Worm (Caenorhabditis elegans) whole organism, young adult: ENCODE measurements around the gene D1046.16.
A peak's percentile ranks its signal among the peaks of the same experiment; 100 is the strongest.

Experiments
- B0019.2 ChIP-seq: fragments of 200-800 bp; sonication (Bioruptor generic); conservative IDR thresholded peaks from 2 replicates; pipeline ENCODE4 v1.3.6; 2022; ENCODE audit warnings: missing genetic modification reagents, missing genetic modification characterization, missing compliant biosample characterization
- B0336.3 ChIP-seq: fragments of 200-800 bp; sonication (Bioruptor generic); IDR thresholded peaks from 2 replicates; pipeline ENCODE4 v1.3.6; 2022; ENCODE audit warnings: missing genetic modification characterization, missing compliant biosample characterization
- D2030.7 ChIP-seq: fragments of 200-800 bp; sonication (Bioruptor generic); IDR thresholded peaks from 2 replicates; pipeline ENCODE4 v1.3.6; 2022; ENCODE audit warnings: missing genetic modification reagents, missing genetic modification characterization, missing compliant biosample characterization
- F10E7.11 ChIP-seq: sonication (generic microtip); optimal IDR thresholded peaks from 2 replicates; lab custom pipeline; 2017; ENCODE audit warnings: mild to moderate bottlenecking, missing genetic modification characterization, moderate library complexity, missing compliant biosample characterization
- F57A8.1 ChIP-seq: fragments of 200-800 bp; sonication (Bioruptor generic); optimal IDR thresholded peaks from 2 replicates; lab custom pipeline; 2018; ENCODE audit warnings: mild to moderate bottlenecking, missing genetic modification characterization, moderate library complexity, missing compliant biosample characterization
- K12H6.12 ChIP-seq: fragments of 200-800 bp; sonication (Bioruptor generic); optimal IDR thresholded peaks from 2 replicates; lab custom pipeline; 2018; ENCODE audit warnings: mild to moderate bottlenecking, missing genetic modification characterization, missing compliant biosample characterization
- Y79H2A.3 ChIP-seq: fragments of 200-800 bp; sonication (Bioruptor generic); conservative IDR thresholded peaks from 2 replicates; pipeline ENCODE4 v1.3.6; 2022; ENCODE audit warnings: missing genetic modification reagents, missing genetic modification characterization, missing compliant biosample characterization
- Y95B8A.8 ChIP-seq: fragments of 200-800 bp; sonication (Bioruptor generic); IDR thresholded peaks from 2 replicates; pipeline ENCODE4 v1.3.6; 2022; ENCODE audit warnings: missing genetic modification reagents, missing genetic modification characterization, missing compliant biosample characterization
- ZK185.1 ChIP-seq: sonication (generic microtip); optimal IDR thresholded peaks from 2 replicates; lab custom pipeline; 2016; ENCODE audit warnings: mild to moderate bottlenecking, missing genetic modification characterization, missing compliant biosample characterization; ENCODE audit not compliant: poor library complexity, severe bottlenecking
- ama-1 ChIP-seq, 3 experiments: fragments of 150-350 bp in 1 of 3; sonication (generic microtip) in 2 of 3; optimal IDR thresholded peaks; 2 replicates each; lab custom pipeline; 2014 to 2018; ENCODE audit warnings: missing biosample characterization in 2 of 3, missing genetic modification characterization in 2 of 3, missing genetic modification reagents in 2 of 3
- aptf-3 ChIP-seq: fragments of 200-800 bp; sonication (Bioruptor generic); IDR thresholded peaks from 2 replicates; pipeline ENCODE4 v1.3.6; 2022; ENCODE audit warnings: missing genetic modification characterization, missing compliant biosample characterization
- atf-7 ChIP-seq: sonication (generic microtip); optimal IDR thresholded peaks from 2 replicates; lab custom pipeline; 2017; ENCODE audit warnings: mild to moderate bottlenecking, missing genetic modification characterization, missing compliant biosample characterization
- attf-3 ChIP-seq: fragments of 200-800 bp; sonication (Bioruptor generic); conservative IDR thresholded peaks from 2 replicates; pipeline ENCODE4 v1.3.6; 2022; ENCODE audit warnings: missing genetic modification reagents, missing genetic modification characterization, missing compliant biosample characterization
- attf-5 ChIP-seq: fragments of 200-800 bp; sonication (Bioruptor generic); optimal IDR thresholded peaks from 2 replicates; lab custom pipeline; 2018; ENCODE audit warnings: mild to moderate bottlenecking, missing genetic modification characterization, missing compliant biosample characterization
- bed-2 ChIP-seq: fragments of 200-800 bp; sonication (Bioruptor generic); IDR thresholded peaks from 2 replicates; pipeline ENCODE4 v1.3.6; 2022; ENCODE audit warnings: missing genetic modification reagents, missing genetic modification characterization, missing compliant biosample characterization
- cebp-1 ChIP-seq, 2 experiments: fragments of 200-800 bp in 1 of 2; sonication (Bioruptor generic) in 1 of 2; sonication (generic microtip) in 1 of 2; IDR thresholded peaks in 1 of 2; optimal IDR thresholded peaks in 1 of 2; 2 replicates each; pipeline versions ENCODE4 v1.3.6 to Lab custom; 2017 to 2022; ENCODE audit warnings: missing compliant biosample characterization in 2 of 2, missing genetic modification characterization in 2 of 2, mild to moderate bottlenecking in 1 of 2, missing genetic modification reagents in 1 of 2, moderate library complexity in 1 of 2
- cebp-2 ChIP-seq: fragments of 200-800 bp; sonication (Bioruptor generic); IDR thresholded peaks from 2 replicates; pipeline ENCODE4 v1.3.6; 2022; ENCODE audit warnings: missing genetic modification characterization, missing compliant biosample characterization
- ceh-27 ChIP-seq: fragments of 200-800 bp; sonication (Bioruptor generic); optimal IDR thresholded peaks from 2 replicates; lab custom pipeline; 2018; ENCODE audit warnings: mild to moderate bottlenecking, missing genetic modification characterization, moderate library complexity, missing compliant biosample characterization
- dox-1 ChIP-seq: fragments of 200-800 bp; sonication (Bioruptor generic); IDR thresholded peaks from 2 replicates; pipeline ENCODE4 v1.3.6; 2022; ENCODE audit warnings: missing genetic modification reagents, missing genetic modification characterization, missing compliant biosample characterization
- dpff-1 ChIP-seq: sonication (generic microtip); optimal IDR thresholded peaks from 2 replicates; lab custom pipeline; 2017; ENCODE audit warnings: mild to moderate bottlenecking, missing genetic modification characterization, missing compliant biosample characterization
- dpl-1 ChIP-seq: fragments of 150-350 bp; optimal IDR thresholded peaks from 2 replicates; lab custom pipeline; 2014; ENCODE audit warnings: missing biosample characterization, missing genetic modification reagents, missing genetic modification characterization
- efl-1 ChIP-seq: fragments of 150-350 bp; optimal IDR thresholded peaks from 2 replicates; lab custom pipeline; 2014; ENCODE audit warnings: missing biosample characterization, missing genetic modification reagents, missing genetic modification characterization
- egrh-3 ChIP-seq: fragments of 200-800 bp; sonication (Bioruptor generic); IDR thresholded peaks from 2 replicates; pipeline ENCODE4 v1.3.6; 2022; ENCODE audit warnings: missing genetic modification reagents, missing genetic modification characterization, missing compliant biosample characterization
- ekl-4 ChIP-seq: fragments of 200-800 bp; sonication (Bioruptor generic); IDR thresholded peaks from 2 replicates; pipeline ENCODE4 v1.3.6; 2022; ENCODE audit warnings: missing genetic modification reagents, missing genetic modification characterization, missing compliant biosample characterization
- hrde-1 ChIP-seq: sonication (generic microtip); optimal IDR thresholded peaks from 2 replicates; lab custom pipeline; 2016; ENCODE audit warnings: missing genetic modification characterization, mild to moderate bottlenecking, missing compliant biosample characterization, moderate library complexity, missing genotype, missing genetic modification reagents, borderline replicate concordance
- lag-1 ChIP-seq: fragments of 200-800 bp; sonication (Bioruptor generic); IDR thresholded peaks from 2 replicates; pipeline ENCODE4 v1.3.6; 2022; ENCODE audit warnings: missing genetic modification reagents, missing genetic modification characterization, missing compliant biosample characterization
- lin-35 ChIP-seq, 3 experiments: fragments of 150-350 bp in 2 of 3; sonication (generic microtip) in 1 of 3; optimal IDR thresholded peaks; 2 replicates each; lab custom pipeline; 2014 to 2018; ENCODE audit warnings: missing biosample characterization in 3 of 3, missing genetic modification characterization in 3 of 3, missing genetic modification reagents in 3 of 3
- lin-40 ChIP-seq: sonication (generic microtip); optimal IDR thresholded peaks from 2 replicates; lab custom pipeline; 2016; ENCODE audit warnings: missing genetic modification characterization, mild to moderate bottlenecking, missing compliant biosample characterization, missing genotype, missing genetic modification reagents
- lin-54 ChIP-seq: fragments of 200-800 bp; sonication (Bioruptor generic); optimal IDR thresholded peaks from 2 replicates; lab custom pipeline; 2018; ENCODE audit warnings: mild to moderate bottlenecking, missing genetic modification characterization, missing compliant biosample characterization
- lsl-1 ChIP-seq: fragments of 200-800 bp; sonication (Bioruptor generic); optimal IDR thresholded peaks from 2 replicates; lab custom pipeline; 2018; ENCODE audit warnings: mild to moderate bottlenecking, missing genetic modification characterization, moderate library complexity, missing compliant biosample characterization
- madf-6 ChIP-seq: fragments of 200-800 bp; sonication (Bioruptor generic); IDR thresholded peaks from 2 replicates; pipeline ENCODE4 v1.3.6; 2022; ENCODE audit warnings: missing genetic modification reagents, missing genetic modification characterization, missing compliant biosample characterization
- mcd-1 ChIP-seq: fragments of 200-800 bp; sonication (Bioruptor generic); IDR thresholded peaks from 2 replicates; pipeline ENCODE4 v1.3.6; 2022; ENCODE audit warnings: missing genetic modification reagents, missing genetic modification characterization, missing compliant biosample characterization
- mes-4 ChIP-seq: sonication (generic microtip); optimal IDR thresholded peaks from 2 replicates; lab custom pipeline; 2016; ENCODE audit warnings: missing genotype, missing genetic modification characterization, missing compliant biosample characterization
- nfyb-1 ChIP-seq: fragments of 200-800 bp; sonication (Bioruptor generic); IDR thresholded peaks from 2 replicates; pipeline ENCODE4 v1.3.6; 2022; ENCODE audit warnings: missing genetic modification reagents, missing genetic modification characterization, missing compliant biosample characterization
- nhr-80 ChIP-seq: sonication (generic microtip); optimal IDR thresholded peaks from 2 replicates; lab custom pipeline; 2016; ENCODE audit warnings: missing genetic modification characterization, missing compliant biosample characterization
- pbrm-1 ChIP-seq: fragments of 200-800 bp; sonication (Bioruptor generic); IDR thresholded peaks from 2 replicates; pipeline ENCODE4 v1.3.6; 2022; ENCODE audit warnings: missing genetic modification reagents, missing genetic modification characterization, missing compliant biosample characterization
- rcor-1 ChIP-seq: fragments of 200-800 bp; sonication (Bioruptor generic); IDR thresholded peaks from 2 replicates; pipeline ENCODE4 v1.3.6; 2022; ENCODE audit warnings: missing genetic modification reagents, missing genetic modification characterization, missing compliant biosample characterization
- repo-1 ChIP-seq: sonication (generic microtip); optimal IDR thresholded peaks from 2 replicates; lab custom pipeline; 2017; ENCODE audit warnings: mild to moderate bottlenecking, missing genetic modification characterization, missing compliant biosample characterization
- snpc-4 ChIP-seq, 5 experiments: fragments of 150-350 bp in 1 of 5; sonication (generic microtip) in 4 of 5; optimal IDR thresholded peaks; 2 replicates each; lab custom pipeline; 2014 to 2018; ENCODE audit warnings: missing genetic modification characterization in 5 of 5, missing biosample characterization in 3 of 5, antibody characterized with exemption in 2 of 5, mild to moderate bottlenecking in 2 of 5, missing compliant biosample characterization in 2 of 5, missing genotype in 2 of 5, moderate library complexity in 2 of 5, missing genetic modification reagents in 1 of 5
- tlf-1 ChIP-seq: fragments of 200-800 bp; sonication (Bioruptor generic); optimal IDR thresholded peaks from 2 replicates; lab custom pipeline; 2018; ENCODE audit warnings: mild to moderate bottlenecking, missing genetic modification characterization, missing compliant biosample characterization
- unc-130 ChIP-seq: sonication (generic microtip); optimal IDR thresholded peaks from 2 replicates; lab custom pipeline; 2016; ENCODE audit warnings: missing genetic modification reagents, missing genetic modification characterization, missing compliant biosample characterization
- ztf-18 ChIP-seq: sonication (generic microtip); optimal IDR thresholded peaks from 2 replicates; lab custom pipeline; 2016; ENCODE audit warnings: missing genotype, mild to moderate bottlenecking, missing genetic modification characterization, missing compliant biosample characterization
- ztf-26 ChIP-seq: sonication (generic microtip); optimal IDR thresholded peaks from 2 replicates; lab custom pipeline; 2017; ENCODE audit warnings: missing genetic modification characterization, missing compliant biosample characterization

Gene D1046.16

ce11 chrIV:8891131-8891530 lies 30.8 kb upstream of the D1046.16 start, which contains the start of gene spr-2:
spr-2 (plus strand) TSS chrIV:8891462.
- TF ChIP-seq lin-54 (peak; percentile 85), tlf-1 (GFP tag; lab: Kevin White, UChicago) (peak; percentile 10), egrh-3 (GFP tag; lab: Robert Waterston, UW) (no peak), atf-7 (peak; percentile 14), rcor-1 (GFP tag; lab: Robert Waterston, UW) (peak; percentile 21; the same call in 1 of the 2 replicates), nfyb-1 (GFP tag; lab: Robert Waterston, UW) (peak; percentile 54; the same call in 1 of the 2 replicates), attf-5 (GFP tag; lab: Kevin White, UChicago) (peak; percentile 84), pbrm-1 (GFP tag; lab: Robert Waterston, UW) (0 out of 2 replicates have a peak, but pooled peaks have one; percentile 9), ztf-26 (no peak), bed-2 (GFP tag; lab: Robert Waterston, UW) (no peak), dpff-1 (tag; lab: Kevin White, UChicago) (peak; percentile 35), unc-130 (no peak), mes-4 (tag; lab: Kevin White, UChicago) (peak; percentile 31), ama-1 (optimal IDR thresholded peaks at IDR 0.05; lab: Kevin White, UChicago) (no peak), ama-1 (GFP tag; optimal IDR thresholded peaks at IDR 0.05; lab: Kevin White, UChicago) (no peak), ceh-27 (GFP tag; lab: Kevin White, UChicago) (peak; percentile 44), cebp-2 (GFP tag; lab: Robert Waterston, UW) (no peak), madf-6 (GFP tag; lab: Robert Waterston, UW) (peak; percentile 36; the same call in 1 of the 2 replicates), dpl-1 (GFP tag; lab: Kevin White, UChicago) (peak; percentile 42), attf-3 (GFP tag; lab: Robert Waterston, UW) (peak; percentile 58), hrde-1 (tag; lab: Kevin White, UChicago) (peak; percentile 56), aptf-3 (GFP tag; lab: Robert Waterston, UW) (0 out of 2 replicates have a peak, but pooled peaks have one; percentile 53), mcd-1 (GFP tag; lab: Robert Waterston, UW) (peak; percentile 53; the same call in 1 of the 2 replicates), dox-1 (GFP tag; lab: Robert Waterston, UW) (peak; percentile 55), lin-35 (GFP tag; optimal IDR thresholded peaks at IDR 0.05; lab: Kevin White, UChicago) (peak in 1 of 3 experiments; percentile 85), cebp-1 (GFP tag; IDR thresholded peaks at IDR 0.05; lab: Robert Waterston, UW) (no peak), cebp-1 (tag; optimal IDR thresholded peaks at IDR 0.05; lab: Kevin White, UChicago) (peak; percentile 43), B0336.3 (GFP tag; lab: Robert Waterston, UW) (peak; percentile 49), F10E7.11 (tag; lab: Kevin White, UChicago) (no peak), ZK185.1 (tag; lab: Kevin White, UChicago) (peak; percentile 44), lin-40 (tag; lab: Kevin White, UChicago) (peak; percentile 55), F57A8.1 (GFP tag; lab: Kevin White, UChicago) (no peak), repo-1 (tag; lab: Kevin White, UChicago) (peak; percentile 30), efl-1 (GFP tag; lab: Kevin White, UChicago) (peak; percentile 30), Y95B8A.8 (GFP tag; lab: Robert Waterston, UW) (0 out of 2 replicates have a peak, but pooled peaks have one; percentile 47), nhr-80 (tag; lab: Kevin White, UChicago) (peak; percentile 52), Y79H2A.3 (GFP tag; lab: Robert Waterston, UW) (no peak), snpc-4 (GFP tag; optimal IDR thresholded peaks at IDR 0.05; lab: Kevin White, UChicago) (no peak), snpc-4 (tag; optimal IDR thresholded peaks at IDR 0.05; lab: Kevin White, UChicago) (peak; percentile 34 to 68 (median 43)), D2030.7 (GFP tag; lab: Robert Waterston, UW) (peak; percentile 10; the same call in 1 of the 2 replicates), ekl-4 (GFP tag; lab: Robert Waterston, UW) (0 out of 2 replicates have a peak, but pooled peaks have one; percentile 13), K12H6.12 (peak; percentile 54), lsl-1 (GFP tag; lab: Kevin White, UChicago) (peak; percentile 42), B0019.2 (GFP tag; lab: Robert Waterston, UW) (no peak), ztf-18 (tag; lab: Kevin White, UChicago) (peak; percentile 92), lag-1 (GFP tag; lab: Robert Waterston, UW) (no peak)
